Fruit fly (Drosophila melanogaster): ENCODE results near the gene spri.

The spri gene

DNA sequence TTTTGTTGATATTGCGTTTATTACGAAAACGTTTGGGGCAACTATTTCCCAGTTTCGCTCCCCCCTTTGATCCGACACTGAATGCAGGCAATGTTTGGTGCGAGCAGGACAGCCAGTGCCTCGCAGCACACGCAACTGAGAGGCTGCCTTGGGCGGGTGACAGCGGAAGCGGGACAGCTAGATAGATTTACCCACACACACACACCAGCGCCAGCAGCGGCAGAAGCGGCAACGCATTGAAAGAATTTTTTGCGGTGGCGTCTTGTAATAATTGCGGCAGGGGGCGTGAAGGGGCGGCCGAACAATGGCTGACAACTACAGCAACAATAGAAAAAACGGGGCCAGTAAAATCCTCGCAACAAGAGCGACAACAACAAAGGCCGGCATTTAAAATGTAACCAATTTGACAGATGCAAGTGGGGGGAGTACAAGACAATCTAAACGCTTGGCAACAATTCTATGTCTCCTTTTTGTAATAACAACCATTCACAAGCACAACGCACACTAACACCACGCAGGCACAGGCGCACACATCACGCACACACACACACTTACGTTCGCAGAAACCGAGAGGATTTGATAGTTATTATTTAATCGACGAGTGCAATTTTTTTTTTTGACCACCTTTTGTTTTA lies 112.5 kb downstream of the spri start (continued):
- TF ChIP-seq Vsx1 (GFP tag; optimal IDR thresholded peaks at IDR 0.05) (no peak), CG13775 (GFP tag; optimal IDR thresholded peaks at IDR 0.05) (no peak), CG11696 (GFP tag; IDR thresholded peaks at IDR 0.05) (no peak), CG32767 (GFP tag; IDR thresholded peaks at IDR 0.05) (0 out of 2 replicates have a peak, but pooled peaks have one; percentile 18), Bgb (GFP tag; IDR thresholded peaks at IDR 0.05; ENCODE audit: partially characterized antibody) (no peak; the same call in 1 of the 2 replicates), CG2712 (tag; optimal IDR thresholded peaks at IDR 0.05) (peak; percentile 32), unpg (GFP tag; optimal IDR thresholded peaks at IDR 0.05) (no peak), CG17568 (GFP tag; optimal IDR thresholded peaks at IDR 0.05) (no peak), CG14667 (GFP tag; IDR thresholded peaks at IDR 0.05) (no peak), CG4282 (GFP tag; optimal IDR thresholded peaks at IDR 0.05) (no peak), nau (GFP tag; optimal IDR thresholded peaks at IDR 0.05) (no peak), CG15601 (tag; optimal IDR thresholded peaks at IDR 0.05) (no peak), mam (GFP tag; optimal IDR thresholded peaks at IDR 0.05) (no peak), Mad (GFP tag; optimal IDR thresholded peaks at IDR 0.05) (no peak), CG10654 (GFP tag; optimal IDR thresholded peaks at IDR 0.05) (no peak), tin (GFP tag; optimal IDR thresholded peaks at IDR 0.05) (no peak), hbn (GFP tag; IDR thresholded peaks at IDR 0.05; ENCODE audit: partially characterized antibody) (no peak), ci (GFP tag; IDR thresholded peaks at IDR 0.05) (peak; percentile 54; the same call in 1 of the 3 replicates), CG10209 (GFP tag; optimal IDR thresholded peaks at IDR 0.05) (no peak), CG12219 (GFP tag; optimal IDR thresholded peaks at IDR 0.05) (no peak), CG34376 (GFP tag; optimal IDR thresholded peaks at IDR 0.05) (peak; percentile 2), CG17612 (GFP tag; IDR thresholded peaks at IDR 0.05) (no peak), CG15011 (GFP tag; optimal IDR thresholded peaks at IDR 0.05) (no peak), Dad (GFP tag; optimal IDR thresholded peaks at IDR 0.05) (no peak), Hsf (GFP tag; optimal IDR thresholded peaks at IDR 0.05) (no peak), Med (GFP tag) (peak; percentile 87), nerfin-2 (GFP tag; IDR thresholded peaks at IDR 0.05; ENCODE audit: partially characterized antibody) (no peak), CG3065 (GFP tag; optimal IDR thresholded peaks at IDR 0.05) (no peak), Blimp-1 (GFP tag; optimal IDR thresholded peaks at IDR 0.05) (no peak), ato (GFP tag; IDR thresholded peaks at IDR 0.05; ENCODE audit: partially characterized antibody) (0 out of 2 replicates have a peak, but pooled peaks have one; percentile 18), Abd-B (GFP tag; optimal IDR thresholded peaks at IDR 0.05) (no peak), bigmax (GFP tag; optimal IDR thresholded peaks at IDR 0.05) (no peak), CG12942 (GFP tag; optimal IDR thresholded peaks at IDR 0.05) (no peak), CG2129 (GFP tag; IDR thresholded peaks at IDR 0.05; ENCODE audit: partially characterized antibody) (no peak), CG7745 (tag; optimal IDR thresholded peaks at IDR 0.05) (no peak), maf-S (GFP tag; optimal IDR thresholded peaks at IDR 0.05) (no peak), CG3407 (GFP tag; optimal IDR thresholded peaks at IDR 0.05) (no peak), so (GFP tag; IDR thresholded peaks at IDR 0.05) (no peak), CG9609 (GFP tag; optimal IDR thresholded peaks at IDR 0.05) (no peak), ERR (GFP tag; optimal IDR thresholded peaks at IDR 0.05) (no peak), Sin3A (optimal IDR thresholded peaks at IDR 0.05) (no peak), CG6791 (GFP tag; IDR thresholded peaks at IDR 0.05; ENCODE audit: partially characterized antibody) (peak; percentile 48; the same call in 2 of the 3 replicates), CG3847 (GFP tag; IDR thresholded peaks at IDR 0.05) (0 out of 2 replicates have a peak, but pooled peaks have one; percentile 12), CG7963 (GFP tag; IDR thresholded peaks at IDR 0.05; ENCODE audit: partially characterized antibody) (no peak), zfh1 (GFP tag; IDR thresholded peaks at IDR 0.05) (no peak), cg (GFP tag; optimal IDR thresholded peaks at IDR 0.05) (peak; percentile 91), run (tag; optimal IDR thresholded peaks at IDR 0.05) (no peak), gt (GFP tag; IDR thresholded peaks at IDR 0.05) (no peak), trem (tag; optimal IDR thresholded peaks at IDR 0.05) (no peak), dpn (GFP tag; optimal IDR thresholded peaks at IDR 0.05) (no peak)

Data from whole organism, embryonic.